Fruit fly (Drosophila melanogaster) whole organism, embryonic: ENCODE measurements around the gene CG8042.

Source experiments
- CG10959 ChIP-seq: fragments of 200-800 bp; sonication (Bioruptor generic); IDR thresholded peaks from 2 replicates; pipeline ENCODE4 v1.3.6; 2022; ENCODE audit warnings: missing biosample characterization, missing genetic modification characterization
- CG13894 ChIP-seq: fragments of 200-800 bp; sonication (Bioruptor generic); optimal IDR thresholded peaks from 3 replicates; lab custom pipeline; 2018; ENCODE audit warnings: missing biosample characterization, mild to moderate bottlenecking, missing genetic modification characterization, moderate library complexity
- CG14710 ChIP-seq: fragments of 200-800 bp; sonication (Bioruptor generic); optimal IDR thresholded peaks from 3 replicates; lab custom pipeline; 2019; ENCODE audit warnings: missing biosample characterization, mild to moderate bottlenecking, missing genetic modification characterization, moderate library complexity
- CG14965 ChIP-seq: fragments of 200-800 bp; sonication (Bioruptor generic); optimal IDR thresholded peaks from 2 replicates; lab custom pipeline; 2016; ENCODE audit warnings: missing biosample characterization, missing genetic modification characterization, borderline replicate concordance
- CG15073 ChIP-seq: fragments of 200-800 bp; sonication (Bioruptor generic); optimal IDR thresholded peaks from 2 replicates; lab custom pipeline; 2016; ENCODE audit warnings: missing biosample characterization, missing genetic modification characterization
- CG16779 ChIP-seq: fragments of 200-800 bp; sonication (Bioruptor generic); IDR thresholded peaks from 2 replicates; pipeline ENCODE4 v1.3.6; 2022; ENCODE audit warnings: missing biosample characterization, missing genetic modification characterization
- CG16863 ChIP-seq: fragments of 200-800 bp; sonication (Bioruptor generic); optimal IDR thresholded peaks from 3 replicates; lab custom pipeline; 2016; ENCODE audit warnings: missing biosample characterization, missing genetic modification characterization
- CG17361 ChIP-seq: fragments of 200-800 bp; sonication (Bioruptor generic); IDR thresholded peaks from 3 replicates; pipeline ENCODE4 v1.3.6; 2022; ENCODE audit warnings: missing biosample characterization, missing genetic modification characterization
- CG18764 ChIP-seq: fragments of 200-800 bp; sonication (Bioruptor generic); optimal IDR thresholded peaks from 3 replicates; lab custom pipeline; 2016; ENCODE audit warnings: missing biosample characterization, missing genetic modification characterization
- CG2678 ChIP-seq: fragments of 200-800 bp; sonication (Bioruptor generic); optimal IDR thresholded peaks from 3 replicates; lab custom pipeline; 2019; ENCODE audit warnings: missing biosample characterization, mild to moderate bottlenecking, missing genetic modification characterization, moderate library complexity
- CG31388 ChIP-seq: fragments of 200-800 bp; sonication (Bioruptor generic); optimal IDR thresholded peaks from 2 replicates; lab custom pipeline; 2016; ENCODE audit warnings: missing biosample characterization, missing genetic modification characterization
- CG32532 ChIP-seq: fragments of 200-800 bp; sonication (Bioruptor generic); IDR thresholded peaks from 2 replicates; pipeline ENCODE4 v1.3.6; 2022; ENCODE audit warnings: missing biosample characterization, missing genetic modification characterization
- CG32767 ChIP-seq: fragments of 200-800 bp; sonication (Bioruptor generic); IDR thresholded peaks from 2 replicates; pipeline ENCODE4 v1.3.6; 2022; ENCODE audit warnings: missing biosample characterization, missing genetic modification characterization
- CG34224 ChIP-seq: fragments of 200-800 bp; sonication (Bioruptor generic); IDR thresholded peaks from 3 replicates; pipeline ENCODE4 v1.3.6; 2022; ENCODE audit warnings: missing biosample characterization, missing genetic modification characterization; ENCODE audit not compliant: partially characterized antibody
- CG4328 ChIP-seq: fragments of 200-800 bp; sonication (Bioruptor generic); optimal IDR thresholded peaks from 3 replicates; lab custom pipeline; 2017; ENCODE audit warnings: missing biosample characterization, missing genetic modification reagents, missing genetic modification characterization
- CG6175 ChIP-seq: fragments of 200-800 bp; sonication (Bioruptor generic); IDR thresholded peaks from 3 replicates; pipeline ENCODE4 v1.3.6; 2022; ENCODE audit warnings: missing biosample characterization, missing genetic modification characterization
- CG7556 ChIP-seq: fragments of 200-800 bp; sonication (Bioruptor generic); optimal IDR thresholded peaks from 2 replicates; lab custom pipeline; 2017; ENCODE audit warnings: missing biosample characterization, mild to moderate bottlenecking, missing genetic modification characterization
- CG7987 ChIP-seq: fragments of 200-800 bp; sonication (Bioruptor generic); optimal IDR thresholded peaks from 2 replicates; lab custom pipeline; 2018; ENCODE audit warnings: missing biosample characterization, mild to moderate bottlenecking, missing genetic modification characterization, moderate library complexity
- CG9609 ChIP-seq: fragments of 200-800 bp; sonication (Bioruptor generic); optimal IDR thresholded peaks from 3 replicates; lab custom pipeline; 2016; ENCODE audit warnings: missing biosample characterization, missing genetic modification characterization
- D19A ChIP-seq: fragments of 200-800 bp; optimal IDR thresholded peaks from 3 replicates; lab custom pipeline; 2019; ENCODE audit warnings: missing biosample characterization, mild to moderate bottlenecking, missing genetic modification characterization, moderate library complexity
- Dref ChIP-seq: fragments of 200-800 bp; sonication (Bioruptor generic); IDR thresholded peaks from 2 replicates; pipeline ENCODE4 v1.3.6; 2022; ENCODE audit warnings: missing biosample characterization, missing genetic modification characterization
- Ets65A ChIP-seq: fragments of 200-800 bp; sonication (Bioruptor generic); peaks from one replicate; lab custom pipeline; 2016; ENCODE audit warnings: missing biosample characterization, missing genetic modification characterization
- Fer1 ChIP-seq: fragments of 200-800 bp; sonication (Bioruptor generic); optimal IDR thresholded peaks from 2 replicates; lab custom pipeline; 2017; ENCODE audit warnings: missing biosample characterization, mild to moderate bottlenecking, missing genetic modification characterization
- Kr ChIP-seq: fragments of 200-800 bp; sonication (Bioruptor generic); optimal IDR thresholded peaks from 2 replicates; lab custom pipeline; 2017; ENCODE audit warnings: missing biosample characterization, mild to moderate bottlenecking, missing genetic modification characterization
- Med ChIP-seq: fragments of 200-800 bp; sonication (Bioruptor generic); peaks from one replicate; lab custom pipeline; 2016; ENCODE audit warnings: missing biosample characterization, missing genetic modification characterization, mild to moderate bottlenecking, inconsistent platforms, moderate library complexity
- Mrtf ChIP-seq: fragments of 200-800 bp; sonication (Bioruptor generic); IDR thresholded peaks from 3 replicates; pipeline ENCODE4 v1.3.6; 2022; ENCODE audit warnings: missing biosample characterization, missing genetic modification characterization
- NC2α ChIP-seq: fragments of 200-800 bp; sonication (Bioruptor generic); optimal IDR thresholded peaks from 2 replicates; lab custom pipeline; 2016; ENCODE audit warnings: missing biosample characterization, missing genetic modification characterization
- Nf-YB ChIP-seq: fragments of 200-800 bp; sonication (Bioruptor generic); optimal IDR thresholded peaks from 3 replicates; lab custom pipeline; 2019; ENCODE audit warnings: missing biosample characterization, mild to moderate bottlenecking, missing genetic modification characterization, moderate library complexity
- Six4 ChIP-seq: fragments of 200-800 bp; sonication (Bioruptor generic); optimal IDR thresholded peaks from 2 replicates; lab custom pipeline; 2016; ENCODE audit warnings: missing biosample characterization, missing genetic modification characterization
- Taf1 ChIP-seq: fragments of 200-800 bp; sonication (Bioruptor generic); IDR thresholded peaks from 2 replicates; pipeline ENCODE4 v1.3.6; 2022; ENCODE audit warnings: missing biosample characterization, missing genetic modification characterization
- bab2 ChIP-seq: fragments of 200-800 bp; sonication (Bioruptor generic); optimal IDR thresholded peaks from 2 replicates; lab custom pipeline; 2016; ENCODE audit warnings: missing biosample characterization, missing genetic modification characterization
- br ChIP-seq: fragments of >200 bp; optimal IDR thresholded peaks from 2 replicates; lab custom pipeline; 2017
- chinmo ChIP-seq: fragments of 200-800 bp; sonication (Bioruptor generic); IDR thresholded peaks from 4 replicates; pipeline ENCODE4 v1.3.6; 2022; ENCODE audit warnings: missing biosample characterization, missing genetic modification characterization; ENCODE audit not compliant: partially characterized antibody
- chm ChIP-seq: fragments of 200-800 bp; sonication (Bioruptor generic); IDR thresholded peaks from 2 replicates; pipeline ENCODE4 v1.3.6; 2022; ENCODE audit warnings: missing biosample characterization, missing genetic modification characterization
- ci ChIP-seq: fragments of 200-800 bp; sonication (Bioruptor generic); IDR thresholded peaks from 3 replicates; pipeline ENCODE4 v1.3.6; 2022; ENCODE audit warnings: missing biosample characterization, missing genetic modification characterization
- dpn ChIP-seq, 2 experiments: fragments of 200-800 bp; sonication (Bioruptor generic); optimal IDR thresholded peaks; 3 replicates each; lab custom pipeline; 2016; ENCODE audit warnings: missing biosample characterization in 2 of 2, missing genetic modification characterization in 2 of 2
- exex ChIP-seq: fragments of 200-800 bp; sonication (Bioruptor generic); optimal IDR thresholded peaks from 4 replicates; lab custom pipeline; 2018; ENCODE audit warnings: missing biosample characterization, mild to moderate bottlenecking, missing genetic modification characterization, moderate library complexity
- ftz-f1 ChIP-seq: fragments of 200-800 bp; sonication (Bioruptor generic); optimal IDR thresholded peaks from 2 replicates; lab custom pipeline; 2016; ENCODE audit warnings: missing biosample characterization, missing genetic modification characterization
- grau ChIP-seq: fragments of 200-800 bp; optimal IDR thresholded peaks from 3 replicates; lab custom pipeline; 2019; ENCODE audit warnings: missing biosample characterization, mild to moderate bottlenecking, missing genetic modification characterization, moderate library complexity
- her ChIP-seq: fragments of 200-800 bp; sonication (Bioruptor generic); optimal IDR thresholded peaks from 2 replicates; lab custom pipeline; 2016; ENCODE audit warnings: missing biosample characterization, missing genetic modification characterization
- kah ChIP-seq: fragments of 200-800 bp; sonication (Bioruptor generic); optimal IDR thresholded peaks from 2 replicates; lab custom pipeline; 2018; ENCODE audit warnings: missing biosample characterization, mild to moderate bottlenecking, missing genetic modification characterization
- lbe ChIP-seq: fragments of 200-800 bp; sonication (Bioruptor generic); optimal IDR thresholded peaks from 2 replicates; lab custom pipeline; 2016; ENCODE audit warnings: missing biosample characterization, mild to moderate bottlenecking, missing genetic modification characterization
- mirr ChIP-seq: fragments of 200-800 bp; sonication (Bioruptor generic); optimal IDR thresholded peaks from 3 replicates; lab custom pipeline; 2018; ENCODE audit warnings: missing biosample characterization, mild to moderate bottlenecking, missing genetic modification characterization
- pita ChIP-seq: fragments of 200-800 bp; sonication (Bioruptor generic); optimal IDR thresholded peaks from 2 replicates; lab custom pipeline; 2017; ENCODE audit warnings: missing biosample characterization, mild to moderate bottlenecking, missing genetic modification characterization
- pum ChIP-seq: fragments of 200-800 bp; sonication (Bioruptor generic); optimal IDR thresholded peaks from 2 replicates; lab custom pipeline; 2016; ENCODE audit warnings: missing biosample characterization, missing genetic modification characterization
- repo ChIP-seq: fragments of 200-800 bp; sonication (Bioruptor generic); optimal IDR thresholded peaks from 2 replicates; lab custom pipeline; 2016; ENCODE audit warnings: missing biosample characterization, missing genetic modification characterization
- rib ChIP-seq: fragments of 200-800 bp; sonication (Bioruptor generic); IDR thresholded peaks from 2 replicates; pipeline ENCODE4 v1.3.6; 2022; ENCODE audit warnings: missing biosample characterization, missing genetic modification characterization
- sens ChIP-seq: fragments of 200-800 bp; sonication (Bioruptor generic); peaks from one replicate; lab custom pipeline; 2016; ENCODE audit warnings: missing biosample characterization, missing genetic modification characterization
- sim ChIP-seq: fragments of 200-800 bp; sonication (Bioruptor generic); IDR thresholded peaks from 2 replicates; pipeline ENCODE4 v1.3.6; 2022; ENCODE audit warnings: missing biosample characterization, missing genetic modification characterization
- tx ChIP-seq: fragments of 200-800 bp; sonication (Bioruptor generic); optimal IDR thresholded peaks from 2 replicates; lab custom pipeline; 2016; ENCODE audit warnings: missing biosample characterization, missing genetic modification characterization
- zf30C ChIP-seq: fragments of 200-800 bp; sonication (Bioruptor generic); optimal IDR thresholded peaks from 3 replicates; lab custom pipeline; 2018; ENCODE audit warnings: missing biosample characterization, mild to moderate bottlenecking, missing genetic modification characterization

CG8042 gene

dm6 chr3L:7958590-7959180 is 16.1 kb downstream of the CG8042 start (continued):
- no peak for TF ChIP-seq CG14710 (tag; lab: Kevin White, UChicago)
- peak; percentile 90 for TF ChIP-seq Nf-YB
- peak; percentile 61 for TF ChIP-seq Ets65A (GFP tag; lab: Kevin White, UChicago)
- TF ChIP-seq chinmo (GFP tag; lab: Robert Waterston, UW): no peak
- TF ChIP-seq NC2α (GFP tag; lab: Kevin White, UChicago): no peak
- TF ChIP-seq CG13894 (tag; lab: Kevin White, UChicago): peak; percentile 23
- TF ChIP-seq Mrtf (GFP tag; lab: Robert Waterston, UW): no peak
- no peak for TF ChIP-seq pum (GFP tag; lab: Kevin White, UChicago)
- TF ChIP-seq Med (GFP tag; lab: Kevin White, UChicago): peak; percentile 23
- TF ChIP-seq CG32532 (GFP tag; lab: Robert Waterston, UW): no peak
- TF ChIP-seq repo (GFP tag; lab: Kevin White, UChicago): no peak
- TF ChIP-seq exex (tag; lab: Kevin White, UChicago): peak; percentile 80
- TF ChIP-seq Six4 (GFP tag; lab: Kevin White, UChicago): no peak
- TF ChIP-seq sim (GFP tag; lab: Robert Waterston, UW): no peak
- 0 out of 3 replicates have a peak, but pooled peaks have one; percentile 28 for TF ChIP-seq CG6175 (GFP tag; lab: Robert Waterston, UW)

- no peak for TF ChIP-seq Fer1
- no peak for TF ChIP-seq CG16863 (GFP tag; lab: Kevin White, UChicago)
- no peak for TF ChIP-seq br (lab: Kevin White, UChicago)
- TF ChIP-seq mirr (GFP tag; lab: Kevin White, UChicago): no peak
- TF ChIP-seq D19A (tag; lab: Kevin White, UChicago): peak; percentile 12
- TF ChIP-seq grau (tag; lab: Kevin White, UChicago): peak; percentile 20
- no peak for TF ChIP-seq Dref (GFP tag; lab: Robert Waterston, UW)
- TF ChIP-seq dpn (GFP tag; optimal IDR thresholded peaks at IDR 0.05; lab: Kevin White, UChicago): no peak
- TF ChIP-seq chm (GFP tag; lab: Robert Waterston, UW): no peak
- no peak for TF ChIP-seq CG34224 (GFP tag; lab: Robert Waterston, UW)
- TF ChIP-seq CG15073 (GFP tag; lab: Kevin White, UChicago): no peak
- no peak for TF ChIP-seq Kr
- TF ChIP-seq lbe (GFP tag; lab: Kevin White, UChicago): no peak
- no peak for TF ChIP-seq CG18764
- TF ChIP-seq pita (GFP tag; lab: Kevin White, UChicago): no peak
- TF ChIP-seq CG7556 (GFP tag; lab: Kevin White, UChicago): peak; percentile 13
- TF ChIP-seq CG16779 (GFP tag; lab: Robert Waterston, UW): no peak
- no peak for TF ChIP-seq CG4328
- TF ChIP-seq CG31388: no peak
- no peak for TF ChIP-seq tx
- no peak for TF ChIP-seq kah (GFP tag; lab: Kevin White, UChicago)
- no peak for TF ChIP-seq zf30C
- TF ChIP-seq ftz-f1 (GFP tag; lab: Kevin White, UChicago): no peak
- TF ChIP-seq CG32767 (GFP tag; lab: Robert Waterston, UW): no peak
- TF ChIP-seq ci (GFP tag; lab: Robert Waterston, UW): peak; percentile 49; the same call in 1 of the 3 replicates
- no peak for TF ChIP-seq her (GFP tag; lab: Kevin White, UChicago)
- 0 out of 3 replicates have a peak, but pooled peaks have one; percentile 45 for TF ChIP-seq CG17361 (GFP tag; lab: Robert Waterston, UW)
- no peak for TF ChIP-seq CG10959 (GFP tag; lab: Robert Waterston, UW)
- peak; percentile 33 for TF ChIP-seq CG2678 (tag; lab: Kevin White, UChicago)
- TF ChIP-seq CG9609 (GFP tag; lab: Kevin White, UChicago): no peak
- no peak for TF ChIP-seq CG7987 (GFP tag; lab: Kevin White, UChicago)
- TF ChIP-seq Taf1: no peak
- no peak for TF ChIP-seq rib (GFP tag; lab: Robert Waterston, UW)
- no peak for TF ChIP-seq bab2 (GFP tag; lab: Kevin White, UChicago)
- TF ChIP-seq sens: peak; percentile 78
- TF ChIP-seq CG14965: no peak
These were observed 16.7 kb downstream of the CG8042 start for dm6 chr3L:7958083-7958482.
